Worm (Caenorhabditis elegans): Measurements from ENCODE around the gene frh-1.
A peak's percentile ranks its signal among the peaks of the same experiment; 100 is the strongest.

Gene frh-1

DNA sequence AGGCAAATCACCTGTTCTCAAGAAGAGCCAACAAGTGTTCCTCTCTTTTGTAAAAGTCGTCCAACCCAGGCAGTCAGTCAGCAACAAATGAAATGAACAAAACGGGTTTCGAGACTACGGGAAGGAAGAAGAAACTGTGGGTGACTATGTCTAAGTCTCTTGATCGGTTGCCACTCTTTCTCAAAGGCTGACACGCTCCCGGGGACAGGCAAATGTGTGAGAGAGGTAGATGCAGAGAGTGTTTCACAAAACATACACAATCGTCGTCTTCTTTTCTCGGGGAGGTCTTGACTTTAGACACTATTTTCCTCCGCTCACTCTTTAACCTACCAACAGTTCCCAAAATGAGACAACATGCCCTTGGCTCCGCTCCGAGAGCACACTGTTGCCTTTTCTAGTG, 13.9 kb downstream of the frh-1 start (continued):
- TF ChIP-seq dmd-6 (GFP tag; IDR thresholded peaks at IDR 0.05) (peak; percentile 43; the same call in 1 of the 2 replicates), mxl-3 (GFP tag; optimal IDR thresholded peaks at IDR 0.05) (peak; percentile 66), egl-43 (GFP tag; IDR thresholded peaks at IDR 0.05) (no peak), nhr-25 (tag; optimal IDR thresholded peaks at IDR 0.05; ENCODE audit: borderline replicate concordance, insufficient read depth) (peak; percentile 41), ceh-62 (tag; optimal IDR thresholded peaks at IDR 0.05) (no peak), nhr-28 (tag; optimal IDR thresholded peaks at IDR 0.05) (peak; percentile 84), mxl-2 (GFP tag; conservative IDR thresholded peaks at IDR 0.05) (no peak), pha-4 (GFP tag; IDR thresholded peaks at IDR 0.05) (no peak), pha-4 (tag; optimal IDR thresholded peaks at IDR 0.05) (peak; percentile 40), hlh-30 (tag; optimal IDR thresholded peaks at IDR 0.05; ENCODE audit: insufficient read depth) (peak; percentile 51), unc-62 (GFP tag; optimal IDR thresholded peaks at IDR 0.05 in 1 of 2) (peak in 1 of 2 experiments; percentile 51), unc-62 (tag; optimal IDR thresholded peaks at IDR 0.05) (no peak), daf-19 (GFP tag; conservative IDR thresholded peaks at IDR 0.05) (no peak), jun-1 (tag; optimal IDR thresholded peaks at IDR 0.05) (no peak), unc-130 (GFP tag; optimal IDR thresholded peaks at IDR 0.05) (no peak), tag-97 (GFP tag; IDR thresholded peaks at IDR 0.05) (no peak)

DNA sequence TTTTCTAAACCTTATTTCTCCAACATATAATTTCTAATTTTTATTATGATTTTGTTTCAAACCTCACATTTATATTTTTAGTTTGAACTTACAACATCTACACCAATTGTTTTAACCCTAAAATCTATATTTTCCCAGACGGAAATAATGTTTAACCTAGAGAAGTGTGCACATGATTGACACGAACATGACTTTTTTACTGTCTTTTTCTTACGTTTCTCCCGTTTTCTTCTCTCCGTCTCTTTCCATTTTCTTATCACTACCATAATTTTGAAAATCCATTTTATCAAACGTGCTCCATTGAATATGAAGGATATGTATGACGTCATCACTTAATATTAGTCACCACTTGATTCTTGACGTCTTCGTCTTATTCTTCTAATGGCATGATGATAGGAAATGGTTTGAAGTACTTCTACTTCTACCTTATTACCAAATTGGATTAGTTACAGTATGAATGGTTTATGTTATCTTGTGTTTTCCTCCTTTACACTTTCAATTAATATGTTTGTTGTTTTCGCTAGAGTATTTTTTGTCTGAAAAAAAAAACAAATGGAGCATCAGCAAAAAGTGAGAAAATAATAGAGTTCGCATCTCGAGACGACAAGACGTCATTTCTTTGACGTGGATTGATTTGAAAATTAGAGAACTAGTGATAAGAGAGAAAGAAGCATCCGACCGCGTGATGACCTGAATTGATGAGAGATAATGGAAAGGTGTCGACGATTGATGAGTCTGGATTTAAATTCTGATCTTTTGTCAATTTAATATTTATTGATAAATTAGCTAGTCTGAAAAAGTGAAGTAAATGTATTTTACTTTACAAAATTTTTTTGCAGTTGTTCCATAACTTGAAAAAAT, 14.9 kb downstream of the frh-1 start:
- TF ChIP-seq mdl-1 (tag; optimal IDR thresholded peaks at IDR 0.05) (peak in 1 of 2 experiments; percentile 14), php-3 (GFP tag; IDR thresholded peaks at IDR 0.05) (peak; percentile 68), nhr-77 (tag; optimal IDR thresholded peaks at IDR 0.05) (peak; percentile 45), dpl-1 (GFP tag; optimal IDR thresholded peaks at IDR 0.05) (peak; percentile 15), skn-1 (tag; optimal IDR thresholded peaks at IDR 0.05) (no peak), mes-2 (tag; optimal IDR thresholded peaks at IDR 0.05; ENCODE audit: poor library complexity, severe bottlenecking) (peak; percentile 24), mdt-29 (GFP tag; IDR thresholded peaks at IDR 0.05) (0 out of 2 replicates have a peak, but pooled peaks have one; percentile 15), tra-1 (GFP tag; IDR thresholded peaks at IDR 0.05) (peak; percentile 70), fkh-10 (GFP tag; optimal IDR thresholded peaks at IDR 0.05) (no peak), T20F7.1 (GFP tag; optimal IDR thresholded peaks at IDR 0.05) (peak; percentile 43), dmd-6 (GFP tag; IDR thresholded peaks at IDR 0.05) (peak; percentile 87), nhr-11 (tag; optimal IDR thresholded peaks at IDR 0.05) (peak; percentile 66), lsy-2 (tag; optimal IDR thresholded peaks at IDR 0.05) (peak in 1 of 2 experiments; percentile 8), lin-29 (GFP tag; IDR thresholded peaks at IDR 0.05) (no peak), pqm-1 (tag; optimal IDR thresholded peaks at IDR 0.05) (peak; percentile 83), snpc-4 (tag; optimal IDR thresholded peaks at IDR 0.05) (no peak), nhr-28 (tag; optimal IDR thresholded peaks at IDR 0.05) (peak; percentile 81), tag-97 (GFP tag; IDR thresholded peaks at IDR 0.05) (no peak), hlh-11 (tag; optimal IDR thresholded peaks at IDR 0.05) (peak; percentile 77), nhr-48 (tag; optimal IDR thresholded peaks at IDR 0.05) (peak; percentile 22), dve-1 (tag; optimal IDR thresholded peaks at IDR 0.05; ENCODE audit: insufficient read depth) (peak; percentile 64), hlh-30 (tag; optimal IDR thresholded peaks at IDR 0.05; ENCODE audit: insufficient read depth) (peak; percentile 86), daf-16 (GFP tag; optimal IDR thresholded peaks at IDR 0.05) (peak in 1 of 2 experiments; percentile 79), daf-16 (tag; optimal IDR thresholded peaks at IDR 0.05) (peak; percentile 82), nhr-42 (GFP tag; IDR thresholded peaks at IDR 0.05) (no peak), lin-1 (GFP tag; IDR thresholded peaks at IDR 0.05) (peak; percentile 48), unc-62 (GFP tag; optimal IDR thresholded peaks at IDR 0.05 in 1 of 2) (peak; percentile 86 to 98), unc-62 (tag; optimal IDR thresholded peaks at IDR 0.05) (no peak), ceh-20 (GFP tag; IDR thresholded peaks at IDR 0.05) (peak; percentile 59; the same call in 1 of the 2 replicates), hif-1 (tag; optimal IDR thresholded peaks at IDR 0.05) (peak in 1 of 2 experiments; percentile 26)
